Worm (Caenorhabditis elegans) whole organism, L2 larva: ENCODE data around the gene dhs-6.
A peak's percentile ranks its signal among the peaks of the same experiment; 100 is the strongest.
"Not testable (repeated sequence)": the region's sequence is repeated elsewhere in the genome, so short reads cannot be mapped to it uniquely, and the experiment has no call there.

Experiments
- F13H6.1 ChIP-seq: sonication (generic microtip); optimal IDR thresholded peaks from 2 replicates; lab custom pipeline; 2016; ENCODE audit warnings: missing genetic modification characterization, missing compliant biosample characterization
- R02D3.7 ChIP-seq: fragments of 150-350 bp; optimal IDR thresholded peaks from 2 replicates; lab custom pipeline; 2014; ENCODE audit warnings: missing biosample characterization, missing genetic modification characterization
- Y55F3AM.14 ChIP-seq: fragments of 200-800 bp; sonication (Bioruptor generic); optimal IDR thresholded peaks from 2 replicates; lab custom pipeline; 2018; ENCODE audit warnings: mild to moderate bottlenecking, missing genetic modification characterization, missing compliant biosample characterization
- ZK546.5 ChIP-seq: sonication (generic microtip); optimal IDR thresholded peaks from 2 replicates; lab custom pipeline; 2017; ENCODE audit warnings: missing biosample characterization, missing genetic modification characterization
- aly-2 ChIP-seq: fragments of 150-350 bp; optimal IDR thresholded peaks from 2 replicates; lab custom pipeline; 2014; ENCODE audit warnings: missing biosample characterization, missing genetic modification characterization
- ama-1 ChIP-seq: fragments of 150-350 bp; optimal IDR thresholded peaks from 2 replicates; lab custom pipeline; 2018; ENCODE audit warnings: inconsistent platforms
- blmp-1 ChIP-seq: sonication (generic microtip); optimal IDR thresholded peaks from 2 replicates; lab custom pipeline; 2017; ENCODE audit warnings: missing genetic modification characterization, mild to moderate bottlenecking, missing compliant biosample characterization, antibody characterized with exemption, moderate library complexity; ENCODE audit not compliant: insufficient read depth
- ceh-16 ChIP-seq: fragments of 150-350 bp; optimal IDR thresholded peaks from 2 replicates; lab custom pipeline; 2014; ENCODE audit warnings: missing biosample characterization, missing genetic modification characterization
- ceh-82 ChIP-seq: fragments of 150-350 bp; optimal IDR thresholded peaks from 2 replicates; lab custom pipeline; 2014; ENCODE audit warnings: missing biosample characterization, missing genetic modification characterization
- crh-2 ChIP-seq: sonication (generic microtip); optimal IDR thresholded peaks from 2 replicates; lab custom pipeline; 2017; ENCODE audit warnings: missing biosample characterization, missing genetic modification characterization
- dmd-4 ChIP-seq: sonication (generic microtip); optimal IDR thresholded peaks from 2 replicates; lab custom pipeline; 2017; ENCODE audit warnings: missing biosample characterization, missing genetic modification characterization
- egl-27 ChIP-seq: sonication (generic microtip); optimal IDR thresholded peaks from 3 replicates; lab custom pipeline; 2017; ENCODE audit warnings: missing biosample characterization, missing genetic modification reagents, missing genetic modification characterization
- elt-1 ChIP-seq: fragments of 150-350 bp; optimal IDR thresholded peaks from 2 replicates; lab custom pipeline; 2014; ENCODE audit warnings: missing biosample characterization, missing genetic modification characterization
- elt-3 ChIP-seq: sonication (generic microtip); optimal IDR thresholded peaks from 2 replicates; lab custom pipeline; 2017; ENCODE audit warnings: missing biosample characterization, missing genetic modification characterization
- fos-1 ChIP-seq: fragments of 150-350 bp; optimal IDR thresholded peaks from 2 replicates; lab custom pipeline; 2014; ENCODE audit warnings: missing biosample characterization, missing genetic modification characterization
- gmeb-1 ChIP-seq: fragments of 150-350 bp; optimal IDR thresholded peaks from 2 replicates; lab custom pipeline; 2014; ENCODE audit warnings: missing biosample characterization, missing genetic modification characterization
- lin-11 ChIP-seq: fragments of 150-350 bp; sonication (generic microtip); optimal IDR thresholded peaks from 2 replicates; lab custom pipeline; 2014; ENCODE audit warnings: missing biosample characterization, missing genetic modification characterization, inconsistent platforms, mixed read lengths
- lin-13 ChIP-seq: fragments of 150-350 bp; optimal IDR thresholded peaks from 2 replicates; lab custom pipeline; 2014; ENCODE audit warnings: missing biosample characterization, missing genetic modification reagents, missing genetic modification characterization
- lin-39 ChIP-seq: fragments of 150-350 bp; optimal IDR thresholded peaks from 2 replicates; lab custom pipeline; 2014; ENCODE audit warnings: missing biosample characterization, missing genetic modification reagents, missing genetic modification characterization
- lsy-2 ChIP-seq, 2 experiments: fragments of 150-350 bp in 1 of 2; sonication (generic microtip) in 1 of 2; optimal IDR thresholded peaks; 2 replicates each; lab custom pipeline; 2014 to 2017; ENCODE audit warnings: missing biosample characterization in 2 of 2, missing genetic modification characterization in 2 of 2
- mab-5 ChIP-seq: fragments of 150-350 bp; optimal IDR thresholded peaks from 2 replicates; lab custom pipeline; 2014; ENCODE audit warnings: missing biosample characterization, missing genetic modification characterization
- mbf-1 ChIP-seq: sonication (generic microtip); optimal IDR thresholded peaks from 2 replicates; lab custom pipeline; 2017; ENCODE audit warnings: missing biosample characterization, missing genetic modification characterization
- mdl-1 ChIP-seq, 2 experiments: fragments of 150-350 bp in 1 of 2; sonication (generic microtip) in 1 of 2; optimal IDR thresholded peaks; 2 replicates each; lab custom pipeline; 2017; ENCODE audit warnings: missing biosample characterization in 2 of 2, missing genetic modification characterization in 2 of 2
- nhr-10 ChIP-seq: sonication (generic microtip); optimal IDR thresholded peaks from 2 replicates; lab custom pipeline; 2017; ENCODE audit warnings: missing biosample characterization, missing genetic modification characterization
- nhr-11 ChIP-seq: fragments of 150-350 bp; optimal IDR thresholded peaks from 2 replicates; lab custom pipeline; 2014; ENCODE audit warnings: missing biosample characterization, missing genetic modification characterization
- nhr-12 ChIP-seq: fragments of 150-350 bp; optimal IDR thresholded peaks from 2 replicates; lab custom pipeline; 2014; ENCODE audit warnings: missing biosample characterization, missing genetic modification characterization
- nhr-129 ChIP-seq: fragments of 150-350 bp; optimal IDR thresholded peaks from 2 replicates; lab custom pipeline; 2014; ENCODE audit warnings: missing biosample characterization, missing genetic modification characterization
- nhr-21 ChIP-seq: fragments of 150-350 bp; optimal IDR thresholded peaks from 2 replicates; lab custom pipeline; 2014; ENCODE audit warnings: missing biosample characterization, missing genetic modification characterization
- nhr-23 ChIP-seq: fragments of 150-350 bp; optimal IDR thresholded peaks from 2 replicates; lab custom pipeline; 2014; ENCODE audit warnings: missing biosample characterization, missing genetic modification reagents, missing genetic modification characterization
- nhr-237 ChIP-seq: fragments of 150-350 bp; optimal IDR thresholded peaks from 2 replicates; lab custom pipeline; 2014; ENCODE audit warnings: missing biosample characterization, missing genetic modification characterization
- nhr-25 ChIP-seq: fragments of 150-350 bp; sonication (generic microtip); optimal IDR thresholded peaks from 3 replicates; lab custom pipeline; 2014; ENCODE audit warnings: missing biosample characterization, missing genetic modification characterization
- nhr-6 ChIP-seq: fragments of 150-350 bp; optimal IDR thresholded peaks from 2 replicates; lab custom pipeline; 2014; ENCODE audit warnings: missing biosample characterization, missing genetic modification characterization
- nhr-77 ChIP-seq: fragments of 150-350 bp; optimal IDR thresholded peaks from 2 replicates; lab custom pipeline; 2014; ENCODE audit warnings: missing biosample characterization, missing genetic modification characterization
- peb-1 ChIP-seq: fragments of 150-350 bp; optimal IDR thresholded peaks from 2 replicates; lab custom pipeline; 2014; ENCODE audit warnings: missing biosample characterization, missing genetic modification characterization
- sem-4 ChIP-seq: fragments of 150-350 bp; optimal IDR thresholded peaks from 2 replicates; lab custom pipeline; 2014; ENCODE audit warnings: missing biosample characterization, missing genetic modification reagents, missing genetic modification characterization
- skn-1 ChIP-seq: sonication (generic microtip); optimal IDR thresholded peaks from 2 replicates; lab custom pipeline; 2017; ENCODE audit warnings: missing biosample characterization, missing genetic modification characterization
- sma-3 ChIP-seq: sonication (generic microtip); optimal IDR thresholded peaks from 2 replicates; lab custom pipeline; 2016; ENCODE audit warnings: missing genetic modification reagents, missing genetic modification characterization, missing compliant biosample characterization
- sma-9 ChIP-seq, 2 experiments: fragments of 150-350 bp in 1 of 2; sonication (generic microtip) in 1 of 2; optimal IDR thresholded peaks; 2 replicates each; lab custom pipeline; 2014 to 2016; ENCODE audit warnings: missing genetic modification characterization in 2 of 2, mild to moderate bottlenecking in 1 of 2, missing biosample characterization in 1 of 2, missing compliant biosample characterization in 1 of 2, missing genetic modification reagents in 1 of 2, moderate library complexity in 1 of 2
- snpc-4 ChIP-seq: fragments of 150-350 bp; optimal IDR thresholded peaks from 2 replicates; lab custom pipeline; 2014; ENCODE audit warnings: missing biosample characterization, missing genetic modification characterization
- unc-39 ChIP-seq: fragments of 150-350 bp; optimal IDR thresholded peaks from 2 replicates; lab custom pipeline; 2014; ENCODE audit warnings: missing biosample characterization, missing genetic modification characterization
- unc-55 ChIP-seq: fragments of 150-350 bp; sonication (generic microtip); optimal IDR thresholded peaks from 3 replicates; lab custom pipeline; 2014; ENCODE audit warnings: missing biosample characterization, missing genetic modification reagents, missing genetic modification characterization
- zag-1 ChIP-seq: fragments of 150-350 bp; optimal IDR thresholded peaks from 2 replicates; lab custom pipeline; 2014; ENCODE audit warnings: missing biosample characterization, missing genetic modification characterization
- ztf-1 ChIP-seq: fragments of 200-800 bp; sonication (Bioruptor generic); conservative IDR thresholded peaks from 2 replicates; pipeline ENCODE4 v1.3.6; 2022; ENCODE audit warnings: missing genetic modification characterization, missing compliant biosample characterization
- ztf-11 ChIP-seq: sonication (generic microtip); optimal IDR thresholded peaks from 2 replicates; lab custom pipeline; 2017; ENCODE audit warnings: missing biosample characterization, missing genetic modification characterization
- ztf-4 ChIP-seq: fragments of 150-350 bp; optimal IDR thresholded peaks from 2 replicates; lab custom pipeline; 2014; ENCODE audit warnings: missing biosample characterization, missing genetic modification characterization

The dhs-6 gene

ce11 chrII:5622383-5622939 lies 3.3 kb upstream of the dhs-6 start, which contains the start of the genes eif-3.L and npl-4.2:
Gene eif-3.L, minus strand, starts transcription at chrII:5622483.
Gene npl-4.2, plus strand, starts transcription at chrII:5622889.
- TF ChIP-seq nhr-10 (tag; lab: Kevin White, UChicago); lsy-2 (tag; optimal IDR thresholded peaks at IDR 0.05; lab: Kevin White, UChicago); nhr-23: not testable (repeated sequence)
- TF ChIP-seq, all 48 proteins: peak for 0; not testable (repeated sequence) for 48

- TF ChIP-seq dmd-4 (tag; lab: Kevin White, UChicago): no peak
- no peak for TF ChIP-seq unc-39 (tag; lab: Kevin White, UChicago)
- TF ChIP-seq mdl-1 (tag; optimal IDR thresholded peaks at IDR 0.05; lab: Kevin White, UChicago): no peak
- no peak for TF ChIP-seq fos-1 (tag; lab: Kevin White, UChicago)
- TF ChIP-seq ceh-16 (tag; lab: Kevin White, UChicago): no peak
- TF ChIP-seq zag-1 (tag; lab: Kevin White, UChicago): no peak
- no peak for TF ChIP-seq crh-2
- no peak for TF ChIP-seq nhr-237 (tag; lab: Kevin White, UChicago)
- no peak for TF ChIP-seq egl-27 (tag; lab: Kevin White, UChicago)
- no peak for TF ChIP-seq lin-39 (tag; lab: Kevin White, UChicago)
- TF ChIP-seq sma-3: no peak
- no peak for TF ChIP-seq nhr-25 (tag; lab: Kevin White, UChicago)
- no peak for TF ChIP-seq nhr-129 (tag; lab: Kevin White, UChicago)
- TF ChIP-seq nhr-77 (tag; lab: Kevin White, UChicago): no peak
- TF ChIP-seq nhr-12 (tag; lab: Kevin White, UChicago): no peak
- TF ChIP-seq ZK546.5 (tag; lab: Kevin White, UChicago): no peak
- TF ChIP-seq snpc-4 (tag; lab: Kevin White, UChicago): no peak
- TF ChIP-seq ztf-1 (GFP tag; lab: Robert Waterston, UW): no peak
- no peak for TF ChIP-seq nhr-21 (tag; lab: Kevin White, UChicago)
- TF ChIP-seq lin-11 (tag; lab: Kevin White, UChicago): no peak
These were observed 11.4 kb downstream of the dhs-6 start, which contains the start of gene C17G10.7 for ce11 chrII:5607756-5608155. Gene C17G10.7, minus strand, starts transcription at chrII:5607856.

- TF ChIP-seq ama-1 (lab: Kevin White, UChicago): no peak
- TF ChIP-seq sma-9 (GFP tag; optimal IDR thresholded peaks at IDR 0.05; lab: Kevin White, UChicago): peak; percentile 97
- peak; percentile 63 for TF ChIP-seq sma-9 (tag; optimal IDR thresholded peaks at IDR 0.05; lab: Kevin White, UChicago)
- no peak for TF ChIP-seq mbf-1 (tag; lab: Kevin White, UChicago)
- TF ChIP-seq Y55F3AM.14: peak; percentile 6
- no peak for TF ChIP-seq R02D3.7 (tag; lab: Kevin White, UChicago)
- TF ChIP-seq snpc-4 (tag; lab: Kevin White, UChicago): no peak
- TF ChIP-seq crh-2: peak; percentile 67
- no peak for TF ChIP-seq ztf-4 (tag; lab: Kevin White, UChicago)
- peak; percentile 92 for TF ChIP-seq nhr-21 (tag; lab: Kevin White, UChicago)
- peak; percentile 92 for TF ChIP-seq nhr-25 (tag; lab: Kevin White, UChicago)
- TF ChIP-seq nhr-10 (tag; lab: Kevin White, UChicago): no peak
- TF ChIP-seq elt-1 (tag; lab: Kevin White, UChicago): no peak
- TF ChIP-seq nhr-129 (tag; lab: Kevin White, UChicago): peak; percentile 79
- TF ChIP-seq gmeb-1 (tag; lab: Kevin White, UChicago): peak; percentile 61
- peak; percentile 10 for TF ChIP-seq F13H6.1 (tag; lab: Kevin White, UChicago)
- TF ChIP-seq sem-4 (tag; lab: Kevin White, UChicago): peak; percentile 64
- TF ChIP-seq peb-1 (tag; lab: Kevin White, UChicago): no peak
- no peak for TF ChIP-seq ZK546.5 (tag; lab: Kevin White, UChicago)
- TF ChIP-seq unc-55 (GFP tag; lab: Kevin White, UChicago): no peak
- TF ChIP-seq lin-39 (tag; lab: Kevin White, UChicago): no peak
- TF ChIP-seq lin-13 (GFP tag; lab: Kevin White, UChicago): no peak
- no peak for TF ChIP-seq nhr-12 (tag; lab: Kevin White, UChicago)
- no peak for TF ChIP-seq elt-3 (tag; lab: Kevin White, UChicago)
- TF ChIP-seq skn-1 (tag; lab: Kevin White, UChicago): no peak
- no peak for TF ChIP-seq dmd-4 (tag; lab: Kevin White, UChicago)
- TF ChIP-seq aly-2 (tag; lab: Kevin White, UChicago): no peak
- TF ChIP-seq nhr-237 (tag; lab: Kevin White, UChicago): no peak
- no peak for TF ChIP-seq ztf-11 (tag; lab: Kevin White, UChicago)
- no peak for TF ChIP-seq unc-39 (tag; lab: Kevin White, UChicago)
- no peak for TF ChIP-seq zag-1 (tag; lab: Kevin White, UChicago)
- peak; percentile 92 for TF ChIP-seq sma-3
- TF ChIP-seq mab-5 (tag; lab: Kevin White, UChicago): no peak
- no peak for TF ChIP-seq nhr-11 (tag; lab: Kevin White, UChicago)
- TF ChIP-seq egl-27 (tag; lab: Kevin White, UChicago): peak; percentile 82
- TF ChIP-seq blmp-1 (tag; lab: Kevin White, UChicago): peak; percentile 72
- peak in 1 of 2 experiments; percentile 51 for TF ChIP-seq lsy-2 (tag; optimal IDR thresholded peaks at IDR 0.05; lab: Kevin White, UChicago)
- peak; percentile 39 to 59 for TF ChIP-seq mdl-1 (tag; optimal IDR thresholded peaks at IDR 0.05; lab: Kevin White, UChicago)
- TF ChIP-seq nhr-6: peak; percentile 37
- TF ChIP-seq lin-11 (tag; lab: Kevin White, UChicago): no peak
- TF ChIP-seq ceh-82 (tag; lab: Kevin White, UChicago): no peak
- no peak for TF ChIP-seq ztf-1 (GFP tag; lab: Robert Waterston, UW)
- peak; percentile 20 for TF ChIP-seq ceh-16 (tag; lab: Kevin White, UChicago)
- TF ChIP-seq nhr-77 (tag; lab: Kevin White, UChicago): no peak
These were observed 13.6 kb downstream of the dhs-6 start for ce11 chrII:5605538-5605945.
